In genomic region chr2L:21657426-21657825, dm6 we compare ENCODE assay signal across 1 fruit fly cellular context.
TF ChIP-seq lines count a peak whose summit lies in the region.

No protein-coding gene starts in this region.

TF ChIP-seq in whole organism, embryonic, 481 proteins besides CTCF, POLR2A, EP300 and RAD21 (continued from another document):
- TF ChIP-seq ab (GFP tag; optimal IDR thresholded peaks at IDR 0.05; lab: Kevin White, UChicago) (no peak), Sin3A (optimal IDR thresholded peaks at IDR 0.05; lab: Kevin White, UChicago) (no peak), Nf-YC (tag; optimal IDR thresholded peaks at IDR 0.05; lab: Kevin White, UChicago) (peak; percentile 48), tna (GFP tag; IDR thresholded peaks at IDR 0.05; lab: Robert Waterston, UW; ENCODE audit: partially characterized antibody) (no peak), insv (GFP tag; optimal IDR thresholded peaks at IDR 0.05; lab: Kevin White, UChicago) (no peak), CG11247 (GFP tag; IDR thresholded peaks at IDR 0.05; lab: Robert Waterston, UW) (no peak), gem (tag; optimal IDR thresholded peaks at IDR 0.05; lab: Kevin White, UChicago) (peak; percentile 75), ssp (GFP tag; IDR thresholded peaks at IDR 0.05; lab: Robert Waterston, UW) (peak; percentile 77), so (GFP tag; IDR thresholded peaks at IDR 0.05; lab: Robert Waterston, UW) (no peak), CG10654 (GFP tag; optimal IDR thresholded peaks at IDR 0.05; lab: Kevin White, UChicago) (peak; percentile 33), Hr39 (optimal IDR thresholded peaks at IDR 0.05; lab: Kevin White, UChicago) (no peak), seq (GFP tag; IDR thresholded peaks at IDR 0.05; lab: Robert Waterston, UW) (peak; percentile 38; the same call in 1 of the 2 replicates), CG4707 (GFP tag; optimal IDR thresholded peaks at IDR 0.05; lab: Kevin White, UChicago) (peak; percentile 15), unc-4 (GFP tag; IDR thresholded peaks at IDR 0.05; lab: Robert Waterston, UW; ENCODE audit: partially characterized antibody) (no peak), z (GFP tag; IDR thresholded peaks at IDR 0.05; lab: Robert Waterston, UW) (no peak), Blimp-1 (GFP tag; optimal IDR thresholded peaks at IDR 0.05; lab: Kevin White, UChicago) (no peak), esg (GFP tag; conservative IDR thresholded peaks at IDR 0.05; lab: Robert Waterston, UW) (no peak), pum (GFP tag; optimal IDR thresholded peaks at IDR 0.05; lab: Kevin White, UChicago) (peak; percentile 58), H15 (GFP tag; IDR thresholded peaks at IDR 0.05; lab: Robert Waterston, UW) (no peak), grn (GFP tag; optimal IDR thresholded peaks at IDR 0.05; lab: Kevin White, UChicago) (no peak), CG1024 (GFP tag; IDR thresholded peaks at IDR 0.05; lab: Robert Waterston, UW) (peak; percentile 81), repo (GFP tag; optimal IDR thresholded peaks at IDR 0.05; lab: Kevin White, UChicago) (no peak), CG6683 (GFP tag; optimal IDR thresholded peaks at IDR 0.05; lab: Kevin White, UChicago) (no peak), Gug (GFP tag; IDR thresholded peaks at IDR 0.05; lab: Robert Waterston, UW) (peak; percentile 70; the same call in 3 of the 4 replicates), h (optimal IDR thresholded peaks at IDR 0.05; lab: Kevin White, UChicago) (no peak), corto (GFP tag; optimal IDR thresholded peaks at IDR 0.05; lab: Kevin White, UChicago) (no peak), Rx (GFP tag; IDR thresholded peaks at IDR 0.05; lab: Robert Waterston, UW) (peak; percentile 46; the same call in 1 of the 2 replicates), CG8281 (tag; optimal IDR thresholded peaks at IDR 0.05; lab: Kevin White, UChicago) (no peak), pita (GFP tag; optimal IDR thresholded peaks at IDR 0.05; lab: Kevin White, UChicago) (no peak), croc (GFP tag; conservative IDR thresholded peaks at IDR 0.05; lab: Robert Waterston, UW) (peak; percentile 31; the same call in 1 of the 3 replicates), CG2120 (GFP tag; optimal IDR thresholded peaks at IDR 0.05; lab: Kevin White, UChicago) (peak; percentile 80)
